Worm (Caenorhabditis elegans): ENCODE data around the gene Y24D9A.6.

Gene Y24D9A.6

ce11 chrIV:4360497-4360896 lies 39.7 kb downstream of the Y24D9A.6 start, which contains the start of gene F55F10.1:
Gene F55F10.1 (plus strand): TSS chrIV:4360837.
- TF ChIP-seq mep-1 (tag; optimal IDR thresholded peaks at IDR 0.05) (peak; percentile 53), nhr-2 (tag; optimal IDR thresholded peaks at IDR 0.05) (no peak), M03D4.4 (tag; optimal IDR thresholded peaks at IDR 0.05) (no peak)

- no peak for TF ChIP-seq bed-3 (GFP tag; optimal IDR thresholded peaks at IDR 0.05)
- no peak for TF ChIP-seq lin-32 (GFP tag; optimal IDR thresholded peaks at IDR 0.05)
Observed at ce11 chrIV:4359653-4360052, 40.5 kb downstream of the Y24D9A.6 start, which contains the start of gene F55F10.3. Gene F55F10.3 (plus strand): TSS chrIV:4359953.

DNA sequence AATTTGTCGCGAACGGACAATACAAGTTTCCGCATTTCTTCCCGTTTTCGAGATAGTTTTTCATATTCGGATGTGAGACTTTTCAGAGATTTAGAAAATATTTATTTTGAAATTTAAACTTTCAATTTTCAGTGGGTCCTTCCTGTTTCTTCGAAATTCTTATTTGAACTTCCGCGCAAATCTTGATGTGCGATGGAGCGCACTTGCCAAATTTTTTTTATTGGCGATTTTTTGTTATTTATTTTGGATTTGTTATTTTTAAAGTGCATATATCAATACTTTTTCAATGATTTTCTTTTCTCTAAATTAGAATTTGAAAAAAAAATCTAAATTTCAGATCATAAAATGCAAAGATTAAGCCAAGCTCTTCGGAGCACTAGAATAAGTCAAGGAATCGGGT lies 42.9 kb downstream of the Y24D9A.6 start, which contains the start of gene sars-2:
Gene sars-2, plus strand, starts transcription at position 341 of the 400 bp plus-strand sequence.
- peak; percentile 41 for TF ChIP-seq lsy-2 (tag; optimal IDR thresholded peaks at IDR 0.05)
- peak; percentile 31 for TF ChIP-seq ces-1 (GFP tag; optimal IDR thresholded peaks at IDR 0.05)
- no peak for TF ChIP-seq ceh-39 (tag; optimal IDR thresholded peaks at IDR 0.05)

- no peak for TF ChIP-seq mab-5 (tag; optimal IDR thresholded peaks at IDR 0.05)
- TF ChIP-seq elt-1 (tag; optimal IDR thresholded peaks at IDR 0.05; ENCODE audit: borderline replicate concordance, insufficient read depth) = no peak
- no peak for TF ChIP-seq ztf-11 (tag; optimal IDR thresholded peaks at IDR 0.05)
- TF ChIP-seq unc-62 (GFP tag; optimal IDR thresholded peaks at IDR 0.05) = no peak
- TF ChIP-seq ces-1 (GFP tag; optimal IDR thresholded peaks at IDR 0.05) = no peak
- TF ChIP-seq pha-4 (tag; optimal IDR thresholded peaks at IDR 0.05) = no peak
- TF ChIP-seq unc-120 (tag; optimal IDR thresholded peaks at IDR 0.05; ENCODE audit: poor library complexity, severe bottlenecking) = no peak
- TF ChIP-seq tbx-8 (GFP tag; optimal IDR thresholded peaks at IDR 0.05) = no peak
- TF ChIP-seq blmp-1 (tag; optimal IDR thresholded peaks at IDR 0.05) = no peak
Observed at ce11 chrIV:4356879-4357278, 43.3 kb downstream of the Y24D9A.6 start, which contains the start of gene W03B1.9. Gene W03B1.9 (minus strand): TSS chrIV:4356979.

Data from whole organism, mixed stage, embryonic.